Fruit fly (Drosophila melanogaster): ENCODE results near the gene CG11555.

The CG11555 gene

DNA sequence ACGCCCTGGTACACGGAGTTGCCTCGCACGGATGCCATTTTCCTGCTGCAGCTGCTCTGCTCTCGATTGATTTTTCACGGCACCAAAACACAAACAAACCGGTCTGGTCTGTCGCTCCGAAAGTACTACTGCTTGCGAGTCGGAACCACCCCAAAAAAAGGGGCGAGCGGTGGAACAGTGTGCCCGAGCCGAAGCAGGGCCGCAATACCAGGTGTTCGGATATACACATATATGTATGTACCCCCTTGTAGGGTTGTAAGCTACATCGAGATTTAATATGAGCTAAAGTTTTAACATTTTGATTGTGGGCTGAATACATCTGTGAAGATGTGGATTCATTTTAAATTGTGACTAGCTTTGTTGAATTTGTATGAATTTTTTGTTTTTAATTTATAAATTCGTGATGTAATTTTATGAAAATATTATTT, 12.0 kb downstream of the CG11555 start (continued):
- TF ChIP-seq CG8765 (GFP tag; IDR thresholded peaks at IDR 0.05): no peak
- TF ChIP-seq tup (GFP tag; optimal IDR thresholded peaks at IDR 0.05): no peak
- peak; percentile 53; the same call in 1 of the 2 replicates for TF ChIP-seq Bgb (GFP tag; IDR thresholded peaks at IDR 0.05; ENCODE audit: partially characterized antibody)
- TF ChIP-seq Tbp (GFP tag; optimal IDR thresholded peaks at IDR 0.05): no peak
- TF ChIP-seq tin (GFP tag; optimal IDR thresholded peaks at IDR 0.05): peak; percentile 47
- peak; percentile 7 for TF ChIP-seq eyg (GFP tag; optimal IDR thresholded peaks at IDR 0.05)
- peak; percentile 17 for TF ChIP-seq CG17186 (GFP tag; optimal IDR thresholded peaks at IDR 0.05)
- TF ChIP-seq sima (GFP tag; optimal IDR thresholded peaks at IDR 0.05): no peak
- peak; percentile 52 for TF ChIP-seq Asciz (GFP tag; optimal IDR thresholded peaks at IDR 0.05)
- peak; percentile 56 for TF ChIP-seq gcm (GFP tag; optimal IDR thresholded peaks at IDR 0.05)
- TF ChIP-seq CG6854 (GFP tag; optimal IDR thresholded peaks at IDR 0.05): peak; percentile 55
- peak; percentile 27 for TF ChIP-seq kah (GFP tag; optimal IDR thresholded peaks at IDR 0.05)
- no peak for TF ChIP-seq CG4424 (GFP tag; optimal IDR thresholded peaks at IDR 0.05)
- TF ChIP-seq CG13424 (tag; optimal IDR thresholded peaks at IDR 0.05): peak; percentile 63
- TF ChIP-seq Nf-YA (GFP tag; IDR thresholded peaks at IDR 0.05): no peak
- no peak for TF ChIP-seq CG16813 (GFP tag; IDR thresholded peaks at IDR 0.05; ENCODE audit: partially characterized antibody)
- TF ChIP-seq HmgD (GFP tag; optimal IDR thresholded peaks at IDR 0.05): no peak
- TF ChIP-seq sisA (GFP tag; IDR thresholded peaks at IDR 0.05): no peak
- peak; percentile 72 for TF ChIP-seq Hmr (GFP tag; optimal IDR thresholded peaks at IDR 0.05)
- no peak for TF ChIP-seq CG11093 (GFP tag; IDR thresholded peaks at IDR 0.05)
- TF ChIP-seq luna (GFP tag; optimal IDR thresholded peaks at IDR 0.05): peak; percentile 20
- peak; percentile 34 for TF ChIP-seq CG16863 (GFP tag; optimal IDR thresholded peaks at IDR 0.05)
- TF ChIP-seq CG2202 (tag; optimal IDR thresholded peaks at IDR 0.05): no peak
- TF ChIP-seq Dref (GFP tag; IDR thresholded peaks at IDR 0.05): peak; percentile 43
- no peak for TF ChIP-seq Doc3 (GFP tag; IDR thresholded peaks at IDR 0.05; ENCODE audit: partially characterized antibody)
- TF ChIP-seq pb (GFP tag; optimal IDR thresholded peaks at IDR 0.05): peak; percentile 40
- TF ChIP-seq CG9932 (GFP tag; IDR thresholded peaks at IDR 0.05): peak; percentile 64
- no peak for TF ChIP-seq Lim3 (GFP tag; IDR thresholded peaks at IDR 0.05)
- peak; percentile 1 for TF ChIP-seq oc (tag; optimal IDR thresholded peaks at IDR 0.05)
- TF ChIP-seq CrebB (tag; optimal IDR thresholded peaks at IDR 0.05): peak; percentile 53
- no peak for TF ChIP-seq psq (GFP tag; optimal IDR thresholded peaks at IDR 0.05)
- peak; percentile 36 for TF ChIP-seq dmrt99B (tag; optimal IDR thresholded peaks at IDR 0.05)
- TF ChIP-seq Eip74EF (GFP tag; optimal IDR thresholded peaks at IDR 0.05): peak in 1 of 2 experiments; percentile 15
- peak; percentile 18; the same call in 1 of the 2 replicates for TF ChIP-seq CG7372 (GFP tag; IDR thresholded peaks at IDR 0.05)
- TF ChIP-seq grau (tag; optimal IDR thresholded peaks at IDR 0.05): peak; percentile 68
- TF ChIP-seq CG6791 (GFP tag; IDR thresholded peaks at IDR 0.05; ENCODE audit: partially characterized antibody): peak; percentile 57; the same call in 1 of the 3 replicates
- no peak for TF ChIP-seq rib (GFP tag; IDR thresholded peaks at IDR 0.05)
- TF ChIP-seq CG15696 (tag; optimal IDR thresholded peaks at IDR 0.05): peak; percentile 7
- TF ChIP-seq gsb-n (tag; optimal IDR thresholded peaks at IDR 0.05): peak; percentile 44
- no peak for TF ChIP-seq Elba2 (GFP tag; optimal IDR thresholded peaks at IDR 0.05)
- peak; percentile 52 for TF ChIP-seq cwo (GFP tag; optimal IDR thresholded peaks at IDR 0.05)
- peak; percentile 65 for TF ChIP-seq CG12391 (tag; optimal IDR thresholded peaks at IDR 0.05)
- TF ChIP-seq nom (GFP tag; optimal IDR thresholded peaks at IDR 0.05): peak; percentile 28
- TF ChIP-seq fu2 (GFP tag; optimal IDR thresholded peaks at IDR 0.05): peak; percentile 21
- no peak for TF ChIP-seq pan (optimal IDR thresholded peaks at IDR 0.05)
- TF ChIP-seq pan (GFP tag; optimal IDR thresholded peaks at IDR 0.05 in 1 of 2, IDR thresholded peaks at IDR 0.05 in 1 of 2): no peak
- peak; percentile 28 for TF ChIP-seq CG2875 (GFP tag; optimal IDR thresholded peaks at IDR 0.05)
- TF ChIP-seq bigmax (GFP tag; optimal IDR thresholded peaks at IDR 0.05): no peak
- no peak for TF ChIP-seq kay (GFP tag; optimal IDR thresholded peaks at IDR 0.05)
- no peak for TF ChIP-seq CG15479 (GFP tag; optimal IDR thresholded peaks at IDR 0.05)
